Worm (Caenorhabditis elegans): Measurements from ENCODE around the gene C17G1.5.

C17G1.5 gene

DNA sequence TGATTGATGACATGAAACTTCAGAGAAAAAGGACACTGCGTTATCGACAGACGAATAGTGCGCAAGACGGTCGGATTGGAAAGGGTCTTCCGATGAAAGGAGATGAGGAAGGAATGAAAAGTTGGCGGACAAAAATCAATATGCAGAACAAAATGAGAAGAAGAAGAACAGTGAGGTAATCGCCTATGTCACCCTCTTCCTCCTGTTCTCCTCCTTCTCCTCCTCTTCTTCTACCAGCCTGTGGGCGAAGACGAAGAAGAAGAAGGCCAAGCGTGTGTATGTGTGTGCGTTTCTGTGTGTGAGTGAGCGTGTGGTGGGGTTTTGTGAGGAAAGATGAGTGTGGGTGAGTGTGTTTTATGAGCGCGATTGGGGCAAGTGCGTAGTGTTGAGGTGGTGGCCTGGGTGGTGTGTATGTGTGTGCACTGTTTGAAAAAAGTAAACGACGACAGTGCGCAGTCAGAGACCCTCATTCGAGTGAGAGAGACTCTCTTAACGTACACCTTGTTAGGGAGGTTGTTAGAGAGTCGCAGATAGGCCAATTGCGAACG, 6.3 kb upstream of the C17G1.5 start, which contains the start of gene tsp-21 (continued):
- TF ChIP-seq attf-3 (GFP tag; conservative IDR thresholded peaks at IDR 0.05), result no peak
- TF ChIP-seq rec-8 (tag; optimal IDR thresholded peaks at IDR 0.05), result no peak
- TF ChIP-seq atf-7 (tag; optimal IDR thresholded peaks at IDR 0.05), result no peak
- TF ChIP-seq ets-4 (GFP tag; optimal IDR thresholded peaks at IDR 0.05), result peak; percentile 17
- no peak for TF ChIP-seq hlh-26 (GFP tag; conservative IDR thresholded peaks at IDR 0.05)
- peak; percentile 83 for TF ChIP-seq zfh-2 (GFP tag; conservative IDR thresholded peaks at IDR 0.05)
- TF ChIP-seq Y67H2A.10 (GFP tag; conservative IDR thresholded peaks at IDR 0.05), result no peak
- peak; percentile 71; the same call in 1 of the 2 replicates for TF ChIP-seq B0336.3 (GFP tag; IDR thresholded peaks at IDR 0.05)
- peak; percentile 74 for TF ChIP-seq egrh-3 (GFP tag; IDR thresholded peaks at IDR 0.05)
- no peak for TF ChIP-seq dpff-1 (tag; optimal IDR thresholded peaks at IDR 0.05)
- no peak for TF ChIP-seq bed-2 (GFP tag; IDR thresholded peaks at IDR 0.05)
- TF ChIP-seq ceh-27 (GFP tag; optimal IDR thresholded peaks at IDR 0.05), result peak; percentile 89
- TF ChIP-seq nhr-80 (tag; optimal IDR thresholded peaks at IDR 0.05), result peak; percentile 90
- 0 out of 2 replicates have a peak, but pooled peaks have one; percentile 10 for TF ChIP-seq let-526 (GFP tag; IDR thresholded peaks at IDR 0.05)
- TF ChIP-seq F37B4.10 (GFP tag; IDR thresholded peaks at IDR 0.05), result no peak
- peak; percentile 77 for TF ChIP-seq gei-17 (GFP tag; optimal IDR thresholded peaks at IDR 0.05)
- no peak for TF ChIP-seq F39B2.1 (GFP tag; IDR thresholded peaks at IDR 0.05)
- peak; percentile 42 for TF ChIP-seq ztf-26 (tag; optimal IDR thresholded peaks at IDR 0.05)
- TF ChIP-seq pha-4 (tag; optimal IDR thresholded peaks at IDR 0.05), result no peak
- TF ChIP-seq hrde-1 (tag; optimal IDR thresholded peaks at IDR 0.05; ENCODE audit: borderline replicate concordance), result no peak
- no peak for TF ChIP-seq snpc-3.4 (tag; optimal IDR thresholded peaks at IDR 0.05)
- no peak for TF ChIP-seq aptf-2 (GFP tag; conservative IDR thresholded peaks at IDR 0.05)
- peak; percentile 50 for TF ChIP-seq madf-10 (tag; optimal IDR thresholded peaks at IDR 0.05)
- TF ChIP-seq madf-8 (GFP tag; conservative IDR thresholded peaks at IDR 0.05), result no peak
- peak; percentile 9 for TF ChIP-seq lin-54 (GFP tag; optimal IDR thresholded peaks at IDR 0.05)
- no peak for TF ChIP-seq madf-3 (GFP tag; IDR thresholded peaks at IDR 0.05)
- TF ChIP-seq xnd-1 (tag; optimal IDR thresholded peaks at IDR 0.05), result no peak
- no peak for TF ChIP-seq egl-44 (GFP tag; IDR thresholded peaks at IDR 0.05)
- peak; percentile 27 for TF ChIP-seq F57A8.1 (GFP tag; optimal IDR thresholded peaks at IDR 0.05)
- TF ChIP-seq F22D6.2 (tag; optimal IDR thresholded peaks at IDR 0.05), result no peak
- no peak for TF ChIP-seq ceh-79 (tag; optimal IDR thresholded peaks at IDR 0.05)
- TF ChIP-seq hmg-20 (GFP tag; IDR thresholded peaks at IDR 0.05), result no peak
- peak; percentile 53; the same call in 1 of the 2 replicates for TF ChIP-seq nfyb-1 (GFP tag; IDR thresholded peaks at IDR 0.05)
- TF ChIP-seq athp-1 (tag; optimal IDR thresholded peaks at IDR 0.05), result no peak
- no peak for TF ChIP-seq B0019.2 (GFP tag; conservative IDR thresholded peaks at IDR 0.05)
- 0 out of 2 replicates have a peak, but pooled peaks have one; percentile 16 for TF ChIP-seq pbrm-1 (GFP tag; IDR thresholded peaks at IDR 0.05)
- TF ChIP-seq F23B12.7 (tag; optimal IDR thresholded peaks at IDR 0.05; ENCODE audit: insufficient read depth), result no peak
- TF ChIP-seq attf-6 (GFP tag; IDR thresholded peaks at IDR 0.05), result no peak
- peak; percentile 11 for TF ChIP-seq somi-1 (GFP tag; optimal IDR thresholded peaks at IDR 0.05)
- TF ChIP-seq egl-18 (GFP tag; IDR thresholded peaks at IDR 0.05), result no peak
- TF ChIP-seq repo-1 (tag; optimal IDR thresholded peaks at IDR 0.05), result peak; percentile 44
- no peak for TF ChIP-seq unc-130 (GFP tag; optimal IDR thresholded peaks at IDR 0.05)
- TF ChIP-seq lsl-1 (GFP tag; optimal IDR thresholded peaks at IDR 0.05), result no peak
- TF ChIP-seq mes-4 (tag; optimal IDR thresholded peaks at IDR 0.05), result no peak
- TF ChIP-seq ztf-18 (tag; optimal IDR thresholded peaks at IDR 0.05), result no peak
- TF ChIP-seq snpc-1.3 (tag; optimal IDR thresholded peaks at IDR 0.05; ENCODE audit: insufficient read depth), result no peak
- no peak for TF ChIP-seq ccch-3 (GFP tag; optimal IDR thresholded peaks at IDR 0.05)
- TF ChIP-seq ZK185.1 (tag; optimal IDR thresholded peaks at IDR 0.05; ENCODE audit: poor library complexity, severe bottlenecking), result no peak

All from whole organism, young adult.